Worm (Caenorhabditis elegans): ENCODE results near the gene tbg-1.

ce11 chrIII:9619079-9619761, 9.7 kb downstream of the tbg-1 start, which contains the start of gene hlh-11:
- TF ChIP-seq dao-5 (tag; optimal IDR thresholded peaks at IDR 0.05) (peak; percentile 37), W03F9.2 (tag; optimal IDR thresholded peaks at IDR 0.05) (peak; percentile 86)
